Worm (Caenorhabditis elegans) whole organism, L2 larva: ENCODE results near the gene C25F9.4.

Experiments used
- Y55F3AM.14 ChIP-seq: fragments of 200-800 bp; sonication (Bioruptor generic); optimal IDR thresholded peaks from 2 replicates; lab custom pipeline; 2018; ENCODE audit warnings: mild to moderate bottlenecking, missing genetic modification characterization, missing compliant biosample characterization
- aly-2 ChIP-seq: fragments of 150-350 bp; optimal IDR thresholded peaks from 2 replicates; lab custom pipeline; 2014; ENCODE audit warnings: missing biosample characterization, missing genetic modification characterization
- dmd-4 ChIP-seq: sonication (generic microtip); optimal IDR thresholded peaks from 2 replicates; lab custom pipeline; 2017; ENCODE audit warnings: missing biosample characterization, missing genetic modification characterization
- elt-3 ChIP-seq: sonication (generic microtip); optimal IDR thresholded peaks from 2 replicates; lab custom pipeline; 2017; ENCODE audit warnings: missing biosample characterization, missing genetic modification characterization
- fos-1 ChIP-seq: fragments of 150-350 bp; optimal IDR thresholded peaks from 2 replicates; lab custom pipeline; 2014; ENCODE audit warnings: missing biosample characterization, missing genetic modification characterization
- gmeb-1 ChIP-seq: fragments of 150-350 bp; optimal IDR thresholded peaks from 2 replicates; lab custom pipeline; 2014; ENCODE audit warnings: missing biosample characterization, missing genetic modification characterization
- mdl-1 ChIP-seq, 2 experiments: fragments of 150-350 bp in 1 of 2; sonication (generic microtip) in 1 of 2; optimal IDR thresholded peaks; 2 replicates each; lab custom pipeline; 2017; ENCODE audit warnings: missing biosample characterization in 2 of 2, missing genetic modification characterization in 2 of 2
- nhr-10 ChIP-seq: sonication (generic microtip); optimal IDR thresholded peaks from 2 replicates; lab custom pipeline; 2017; ENCODE audit warnings: missing biosample characterization, missing genetic modification characterization
- ztf-11 ChIP-seq: sonication (generic microtip); optimal IDR thresholded peaks from 2 replicates; lab custom pipeline; 2017; ENCODE audit warnings: missing biosample characterization, missing genetic modification characterization

- no peak for TF ChIP-seq aly-2 (tag; lab: Kevin White, UChicago)
- TF ChIP-seq elt-3 (tag; lab: Kevin White, UChicago) = no peak
- TF ChIP-seq nhr-10 (tag; lab: Kevin White, UChicago) = no peak
- no peak for TF ChIP-seq ztf-11 (tag; lab: Kevin White, UChicago)
- no peak for TF ChIP-seq Y55F3AM.14
- no peak for TF ChIP-seq dmd-4
- no peak for TF ChIP-seq fos-1 (tag; lab: Kevin White, UChicago)
- TF ChIP-seq mdl-1 (tag; optimal IDR thresholded peaks at IDR 0.05; lab: Kevin White, UChicago) = no peak
- TF ChIP-seq gmeb-1 (tag; lab: Kevin White, UChicago) = no peak
These were observed 21.6 kb downstream of the C25F9.4 start, which contains the start of gene C25F9.8 for ce11 chrV:19394750-19395149.
